Worm (Caenorhabditis elegans): ENCODE measurements around the gene fbxa-105.

- TF ChIP-seq fkh-10 (GFP tag; optimal IDR thresholded peaks at IDR 0.05) (no peak), lin-15B (tag; optimal IDR thresholded peaks at IDR 0.05) (no peak)
Measured at ce11 chrV:7387755-7388154, 4.1 kb downstream of the fbxa-105 start, which contains the start of gene C02H6.3.
